Fruit fly (Drosophila melanogaster): Measurements from ENCODE around the gene Actn3.
A peak's percentile ranks its signal among the peaks of the same experiment; 100 is the strongest.

The Actn3 gene

DNA sequence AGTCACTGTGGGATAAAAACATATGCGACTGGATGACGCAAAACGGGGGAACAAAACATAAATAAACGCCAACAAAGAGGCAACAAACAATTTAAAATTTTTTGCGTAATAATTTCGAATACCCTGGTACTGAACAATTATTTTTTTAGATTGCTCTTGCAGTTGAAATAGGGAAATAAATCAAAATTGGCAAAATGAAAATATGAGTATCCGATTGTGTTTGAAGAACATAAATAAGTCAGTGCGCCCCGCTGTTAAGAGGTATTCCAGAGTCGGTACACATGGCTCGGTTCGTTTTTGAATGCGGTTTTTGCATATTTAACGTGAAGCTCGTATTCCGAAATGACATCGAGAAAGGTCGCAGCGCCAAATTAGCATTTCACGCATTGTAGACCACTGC lies 8.0 kb upstream of the Actn3 start (continued):
- TF ChIP-seq CG10669 (GFP tag; optimal IDR thresholded peaks at IDR 0.05) (no peak), CG7368 (GFP tag; optimal IDR thresholded peaks at IDR 0.05) (no peak), Lpt (GFP tag; optimal IDR thresholded peaks at IDR 0.05) (no peak), CG6808 (GFP tag; optimal IDR thresholded peaks at IDR 0.05) (no peak), CG16779 (tag; optimal IDR thresholded peaks at IDR 0.05) (no peak), acj6 (GFP tag; optimal IDR thresholded peaks at IDR 0.05) (peak; percentile 50), spab (GFP tag; optimal IDR thresholded peaks at IDR 0.05) (no peak), CG3032 (tag; optimal IDR thresholded peaks at IDR 0.05) (no peak), svp (GFP tag) (peak; percentile 86), dsx (GFP tag; optimal IDR thresholded peaks at IDR 0.05; ENCODE audit: poor library complexity, severe bottlenecking) (no peak), fd59A (GFP tag; optimal IDR thresholded peaks at IDR 0.05) (no peak), salr (GFP tag; optimal IDR thresholded peaks at IDR 0.05) (no peak), CG6792 (GFP tag; optimal IDR thresholded peaks at IDR 0.05) (peak; percentile 41), CG34406 (GFP tag; optimal IDR thresholded peaks at IDR 0.05) (peak; percentile 19), OdsH (GFP tag; optimal IDR thresholded peaks at IDR 0.05) (peak; percentile 32)

DNA sequence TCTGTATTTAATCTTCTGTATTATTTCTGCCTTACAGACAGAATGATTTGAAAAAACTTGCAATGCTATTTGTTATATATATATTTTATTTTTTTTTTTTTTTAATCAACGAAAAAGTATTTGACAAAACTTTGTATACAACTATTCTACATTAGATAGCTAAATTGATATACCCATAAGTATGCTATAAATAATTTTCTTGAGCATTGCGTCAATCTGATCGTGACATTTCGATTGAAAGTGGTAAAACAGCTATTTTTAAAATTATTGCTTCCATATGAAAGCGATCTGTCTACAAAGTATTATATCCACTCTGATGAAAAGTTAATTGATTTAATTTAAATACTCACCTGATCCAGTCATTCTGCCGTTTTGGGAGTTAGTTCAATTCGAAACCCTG lies 6.6 kb upstream of the Actn3 start:
- no peak for TF ChIP-seq esn (GFP tag; optimal IDR thresholded peaks at IDR 0.05)
- no peak for TF ChIP-seq CG10631 (GFP tag; optimal IDR thresholded peaks at IDR 0.05)
- TF ChIP-seq CG3919 (GFP tag; optimal IDR thresholded peaks at IDR 0.05), result no peak
- TF ChIP-seq CG16779 (tag; optimal IDR thresholded peaks at IDR 0.05), result no peak
- TF ChIP-seq Ets96B (tag; optimal IDR thresholded peaks at IDR 0.05), result no peak
- TF ChIP-seq Met (GFP tag; optimal IDR thresholded peaks at IDR 0.05), result no peak
- no peak for TF ChIP-seq eg (GFP tag; IDR thresholded peaks at IDR 0.05)
- TF ChIP-seq CG6808 (GFP tag; optimal IDR thresholded peaks at IDR 0.05), result no peak
- no peak for TF ChIP-seq Eip75B (GFP tag; optimal IDR thresholded peaks at IDR 0.05)
- no peak for TF ChIP-seq CG9139 (GFP tag; optimal IDR thresholded peaks at IDR 0.05)
- TF ChIP-seq CG15336 (GFP tag; IDR thresholded peaks at IDR 0.05), result no peak
- no peak for TF ChIP-seq fd59A (GFP tag; optimal IDR thresholded peaks at IDR 0.05)
- no peak for TF ChIP-seq net (GFP tag; optimal IDR thresholded peaks at IDR 0.05)
- TF ChIP-seq Blimp-1 (GFP tag; optimal IDR thresholded peaks at IDR 0.05), result no peak

DNA sequence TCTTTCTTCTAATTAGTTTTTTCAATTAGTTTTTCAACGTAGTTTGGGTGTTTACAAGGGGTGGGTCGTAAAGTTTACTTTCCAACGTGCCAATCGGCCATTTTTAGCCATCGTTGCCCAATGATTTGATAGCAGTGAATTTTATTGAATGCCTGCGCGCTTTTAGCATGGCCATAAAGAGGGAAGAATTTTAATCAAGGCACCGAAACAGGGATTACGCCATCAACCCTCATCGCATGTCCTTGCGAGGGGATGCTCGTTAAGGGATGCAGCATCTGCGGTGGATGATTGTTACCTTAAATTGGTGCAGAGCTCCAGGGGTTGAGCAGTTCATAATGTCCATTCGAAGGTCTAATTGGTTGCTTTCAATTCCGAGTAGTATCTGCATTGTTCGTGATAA lies 5.4 kb upstream of the Actn3 start:
- TF ChIP-seq dsx (GFP tag; optimal IDR thresholded peaks at IDR 0.05; ENCODE audit: poor library complexity, severe bottlenecking), result no peak
- no peak for TF ChIP-seq Smox (GFP tag; optimal IDR thresholded peaks at IDR 0.05)
- no peak for TF ChIP-seq CG34406 (GFP tag; optimal IDR thresholded peaks at IDR 0.05)
- TF ChIP-seq OdsH (GFP tag; optimal IDR thresholded peaks at IDR 0.05), result no peak
- no peak for TF ChIP-seq CG11762 (GFP tag; optimal IDR thresholded peaks at IDR 0.05; ENCODE audit: insufficient read depth)
- TF ChIP-seq cyc (GFP tag; optimal IDR thresholded peaks at IDR 0.05), result no peak
- no peak for TF ChIP-seq CG3032 (tag; optimal IDR thresholded peaks at IDR 0.05)
- no peak for TF ChIP-seq CG10669 (GFP tag; optimal IDR thresholded peaks at IDR 0.05)
- no peak for TF ChIP-seq CG7368 (GFP tag; optimal IDR thresholded peaks at IDR 0.05)

DNA sequence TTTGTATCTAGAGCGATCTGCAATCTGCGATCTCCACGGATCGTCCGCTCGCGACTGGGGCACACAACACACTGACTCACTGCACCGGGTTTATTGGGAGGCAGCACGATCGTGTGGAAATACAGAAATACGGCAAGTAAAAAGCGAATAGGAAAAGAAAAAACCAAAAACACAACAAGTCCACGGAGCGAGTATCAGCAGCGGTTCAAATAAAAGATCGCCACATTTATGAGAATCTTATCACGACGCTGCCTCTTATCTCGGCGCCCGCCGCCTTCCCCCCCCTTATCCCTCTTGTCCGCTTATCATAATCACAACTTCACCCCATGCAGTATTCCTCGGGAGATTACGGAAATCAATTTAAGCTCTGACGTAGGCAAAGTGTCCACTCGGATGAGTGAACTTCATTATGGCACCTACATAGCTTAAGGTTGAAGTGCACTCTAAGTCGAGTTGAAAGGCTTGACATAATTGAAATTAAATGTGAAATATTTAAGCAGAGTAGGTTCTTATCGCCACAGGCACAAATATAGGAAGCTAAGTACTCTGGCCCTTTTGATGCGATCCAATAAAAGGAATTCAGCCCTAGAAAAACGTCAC lies 4.6 kb upstream of the Actn3 start, which contains the start of gene AhcyL2:
TSS of gene AhcyL2 (minus strand) at position 51 of the 600 bp plus-strand sequence.
- peak; percentile 2 for TF ChIP-seq Lpt (GFP tag; optimal IDR thresholded peaks at IDR 0.05)
- no peak for TF ChIP-seq OdsH (GFP tag; optimal IDR thresholded peaks at IDR 0.05)
- peak; percentile 100 for TF ChIP-seq svp (GFP tag)
- no peak for TF ChIP-seq esn (GFP tag; optimal IDR thresholded peaks at IDR 0.05)
- TF ChIP-seq vri (GFP tag; optimal IDR thresholded peaks at IDR 0.05), result peak; percentile 84
- TF ChIP-seq CG6854 (GFP tag; optimal IDR thresholded peaks at IDR 0.05), result peak; percentile 1
- peak; percentile 28; the same call in 1 of the 2 replicates for TF ChIP-seq CG15336 (GFP tag; IDR thresholded peaks at IDR 0.05)
- TF ChIP-seq Eip78C (GFP tag), result peak; percentile 72
- TF ChIP-seq Blimp-1 (GFP tag; optimal IDR thresholded peaks at IDR 0.05), result no peak
- TF ChIP-seq fkh (GFP tag; optimal IDR thresholded peaks at IDR 0.05), result peak; percentile 14
- TF ChIP-seq CG16779 (tag; optimal IDR thresholded peaks at IDR 0.05), result no peak
